Worm (Caenorhabditis elegans): Measurements from ENCODE around the gene F43C11.11.

ce11 chrII:2385495-2385894, 21.9 kb upstream of the F43C11.11 start, which contains the start of gene F16G10.9:
- TF ChIP-seq nfya-1 (tag; optimal IDR thresholded peaks at IDR 0.05) = no peak
- no peak for TF ChIP-seq ceh-19 (GFP tag; optimal IDR thresholded peaks at IDR 0.05)
- no peak for TF ChIP-seq hlh-13 (GFP tag; optimal IDR thresholded peaks at IDR 0.05)
- no peak for TF ChIP-seq zip-5 (tag; optimal IDR thresholded peaks at IDR 0.05)
- no peak for TF ChIP-seq ama-1 (optimal IDR thresholded peaks at IDR 0.05)
- no peak for TF ChIP-seq fkh-10 (GFP tag; optimal IDR thresholded peaks at IDR 0.05)
- no peak for TF ChIP-seq ceh-30 (tag; optimal IDR thresholded peaks at IDR 0.05)
- no peak for TF ChIP-seq unc-55 (GFP tag; optimal IDR thresholded peaks at IDR 0.05)
- TF ChIP-seq ztf-16 (tag; optimal IDR thresholded peaks at IDR 0.05) = no peak
- TF ChIP-seq pqm-1 (tag; optimal IDR thresholded peaks at IDR 0.05) = no peak
- no peak for TF ChIP-seq tbx-2 (tag; optimal IDR thresholded peaks at IDR 0.05)
- no peak for TF ChIP-seq elt-2 (tag; optimal IDR thresholded peaks at IDR 0.05)

Data from whole organism, late embryonic.